Fruit fly (Drosophila melanogaster): ENCODE data around the gene CG15531.

Gene CG15531

dm6 chr3R:30208766-30209484 is 12.9 kb upstream of the CG15531 start, which contains the start of gene RpS7 (continued):
- TF ChIP-seq pum (GFP tag; optimal IDR thresholded peaks at IDR 0.05) (no peak), CG1832 (GFP tag; optimal IDR thresholded peaks at IDR 0.05) (no peak), crc (GFP tag; optimal IDR thresholded peaks at IDR 0.05) (peak; percentile 30), D (optimal IDR thresholded peaks at IDR 0.05) (no peak), D (GFP tag; optimal IDR thresholded peaks at IDR 0.05) (peak; percentile 46), CTCF (GFP tag; optimal IDR thresholded peaks at IDR 0.05) (peak; percentile 92), CG9876 (GFP tag; optimal IDR thresholded peaks at IDR 0.05) (peak; percentile 38), TFAM (GFP tag; optimal IDR thresholded peaks at IDR 0.05) (peak; percentile 20), CG15696 (tag; optimal IDR thresholded peaks at IDR 0.05) (no peak), CG6791 (GFP tag; IDR thresholded peaks at IDR 0.05; ENCODE audit: partially characterized antibody) (peak; percentile 94), wek (GFP tag; optimal IDR thresholded peaks at IDR 0.05) (peak; percentile 88), insv (GFP tag; optimal IDR thresholded peaks at IDR 0.05) (peak in 1 of 2 experiments; percentile 50), scrt (GFP tag; optimal IDR thresholded peaks at IDR 0.05) (peak; percentile 75), CG1603 (tag; optimal IDR thresholded peaks at IDR 0.05) (peak; percentile 73), CG17568 (GFP tag; optimal IDR thresholded peaks at IDR 0.05) (peak; percentile 90), CG17912 (GFP tag; optimal IDR thresholded peaks at IDR 0.05) (peak; percentile 84), chn (GFP tag; optimal IDR thresholded peaks at IDR 0.05) (peak; percentile 45), sr (GFP tag; IDR thresholded peaks at IDR 0.05) (no peak; the same call in 1 of the 3 replicates), danr (GFP tag; IDR thresholded peaks at IDR 0.05) (peak; percentile 62), CG2678 (tag; optimal IDR thresholded peaks at IDR 0.05) (peak; percentile 60), Sox102F (GFP tag; optimal IDR thresholded peaks at IDR 0.05) (peak; percentile 20), ATbp (GFP tag; optimal IDR thresholded peaks at IDR 0.05) (peak; percentile 67), mld (GFP tag; IDR thresholded peaks at IDR 0.05; ENCODE audit: partially characterized antibody) (peak; percentile 89), CoRest (tag; optimal IDR thresholded peaks at IDR 0.05) (peak; percentile 63), CG10147 (GFP tag; optimal IDR thresholded peaks at IDR 0.05) (peak; percentile 49), Stat92E (GFP tag; optimal IDR thresholded peaks at IDR 0.05) (peak in 1 of 3 experiments; percentile 17), hkb (optimal IDR thresholded peaks at IDR 0.05) (peak; percentile 36), hkb (GFP tag; IDR thresholded peaks at IDR 0.05) (peak; percentile 81), CG4854 (GFP tag; optimal IDR thresholded peaks at IDR 0.05) (peak; percentile 50), CG1602 (GFP tag; optimal IDR thresholded peaks at IDR 0.05) (no peak), CG15011 (GFP tag; optimal IDR thresholded peaks at IDR 0.05) (peak; percentile 35), lmd (GFP tag; IDR thresholded peaks at IDR 0.05) (peak; percentile 55), pb (GFP tag; optimal IDR thresholded peaks at IDR 0.05) (peak; percentile 60), nerfin-2 (GFP tag; IDR thresholded peaks at IDR 0.05; ENCODE audit: partially characterized antibody) (peak; percentile 95), Neu2 (GFP tag; optimal IDR thresholded peaks at IDR 0.05; ENCODE audit: borderline replicate concordance) (no peak), CG3995 (GFP tag; optimal IDR thresholded peaks at IDR 0.05) (peak; percentile 36), CG14441 (GFP tag; IDR thresholded peaks at IDR 0.05) (peak; percentile 57), pfk (GFP tag; optimal IDR thresholded peaks at IDR 0.05) (peak; percentile 71), Pdp1 (GFP tag; optimal IDR thresholded peaks at IDR 0.05) (peak; percentile 5 to 72), da (GFP tag; optimal IDR thresholded peaks at IDR 0.05) (no peak), unc-4 (GFP tag; IDR thresholded peaks at IDR 0.05; ENCODE audit: partially characterized antibody) (peak; percentile 96), tin (GFP tag; optimal IDR thresholded peaks at IDR 0.05) (peak; percentile 15), CG15073 (GFP tag; optimal IDR thresholded peaks at IDR 0.05) (no peak), knrl (GFP tag; IDR thresholded peaks at IDR 0.05; ENCODE audit: partially characterized antibody) (peak; percentile 99), ac (GFP tag; optimal IDR thresholded peaks at IDR 0.05) (peak; percentile 48), dmrt11E (tag; optimal IDR thresholded peaks at IDR 0.05) (peak; percentile 45), CG2889 (GFP tag; IDR thresholded peaks at IDR 0.05) (no peak), HLH3B (GFP tag; IDR thresholded peaks at IDR 0.05) (peak; percentile 70), CG16863 (GFP tag; optimal IDR thresholded peaks at IDR 0.05) (no peak)

All from whole organism, embryonic.